Fruit fly (Drosophila melanogaster) whole organism, wandering third instar larva: Measurements from ENCODE around the gene BG642312.

Experiments used
- Abd-B ChIP-seq: fragments of >200 bp; optimal IDR thresholded peaks from 2 replicates; lab custom pipeline; 2017; ENCODE audit warnings: missing biosample characterization, missing genetic modification characterization
- CG9705 ChIP-seq: fragments of 200-800 bp; sonication (Bioruptor generic); optimal IDR thresholded peaks from 2 replicates; lab custom pipeline; 2018; ENCODE audit warnings: missing biosample characterization, mild to moderate bottlenecking, missing genetic modification characterization
- CrebA ChIP-seq: fragments of 200-800 bp; sonication (Bioruptor generic); optimal IDR thresholded peaks from 2 replicates; lab custom pipeline; 2016; ENCODE audit warnings: missing biosample characterization, mild to moderate bottlenecking, missing genetic modification characterization, borderline replicate concordance
- Dfd ChIP-seq: fragments of >200 bp; optimal IDR thresholded peaks from 2 replicates; lab custom pipeline; 2017; ENCODE audit warnings: missing biosample characterization, missing genetic modification characterization
- Dif ChIP-seq: fragments of 200-275, 200-300 bp; sonication (Bioruptor generic); optimal IDR thresholded peaks from 2 replicates; lab custom pipeline; 2018; ENCODE audit warnings: missing biosample characterization, missing genetic modification characterization; ENCODE audit not compliant: partially characterized antibody
- GATAd ChIP-seq: sonication (Bioruptor generic); optimal IDR thresholded peaks from 2 replicates; lab custom pipeline; 2016; ENCODE audit warnings: missing biosample characterization, missing genetic modification characterization
- HLH106 ChIP-seq: fragments of 200-800 bp; optimal IDR thresholded peaks from 3 replicates; lab custom pipeline; 2019; ENCODE audit warnings: missing biosample characterization, mild to moderate bottlenecking, missing genetic modification characterization, moderate library complexity
- Hnf4 ChIP-seq: fragments of 200-800 bp; sonication (Bioruptor generic); optimal IDR thresholded peaks from 2 replicates; lab custom pipeline; 2016; ENCODE audit warnings: missing biosample characterization, mild to moderate bottlenecking, missing genetic modification characterization
- Hr78 ChIP-seq: fragments of >200 bp; optimal IDR thresholded peaks from 2 replicates; lab custom pipeline; 2017; ENCODE audit warnings: missing biosample characterization, missing genetic modification characterization
- Hr83 ChIP-seq: fragments of 200-300 bp; sonication (Bioruptor generic); optimal IDR thresholded peaks from 2 replicates; lab custom pipeline; 2016; ENCODE audit warnings: missing biosample characterization, mild to moderate bottlenecking, missing genetic modification characterization, moderate library complexity; ENCODE audit not compliant: poor library complexity, severe bottlenecking
- Jra ChIP-seq: sonication (Bioruptor generic); optimal IDR thresholded peaks from 2 replicates; lab custom pipeline; 2016; ENCODE audit warnings: missing biosample characterization, missing genetic modification characterization
- Mio ChIP-seq: sonication (Bioruptor generic); optimal IDR thresholded peaks from 2 replicates; lab custom pipeline; 2016; ENCODE audit warnings: missing biosample characterization, missing genetic modification characterization
- Myc ChIP-seq: fragments of >200 bp; optimal IDR thresholded peaks from 2 replicates; lab custom pipeline; 2017
- N ChIP-seq: fragments of >200 bp; optimal IDR thresholded peaks from 2 replicates; lab custom pipeline; 2018; ENCODE audit warnings: missing biosample characterization, missing external identifiers, missing genetic modification characterization
- OdsH ChIP-seq: fragments of 200-800 bp; sonication (Bioruptor generic); optimal IDR thresholded peaks from 2 replicates; lab custom pipeline; 2016; ENCODE audit warnings: missing biosample characterization, mild to moderate bottlenecking, missing genetic modification characterization
- Rel ChIP-seq, 2 experiments: fragments of 200-800 bp; sonication (Bioruptor generic) in 1 of 2; optimal IDR thresholded peaks; 2 replicates in 1 of 2; 3 replicates in 1 of 2; lab custom pipeline; 2016 to 2019; ENCODE audit warnings: mild to moderate bottlenecking in 2 of 2, missing biosample characterization in 2 of 2, missing genetic modification characterization in 2 of 2, moderate library complexity in 1 of 2
- Sp1 ChIP-seq: fragments of 200-800 bp; sonication (Bioruptor generic); optimal IDR thresholded peaks from 3 replicates; lab custom pipeline; 2019; ENCODE audit warnings: missing biosample characterization, mild to moderate bottlenecking, missing genetic modification characterization, moderate library complexity
- Vsx2 ChIP-seq: fragments of 200-300, 225-300 bp; sonication (Bioruptor generic); optimal IDR thresholded peaks from 2 replicates; lab custom pipeline; 2018; ENCODE audit warnings: missing biosample characterization, missing genetic modification characterization; ENCODE audit not compliant: partially characterized antibody
- br ChIP-seq: fragments of 200-800 bp; sonication (Bioruptor generic); optimal IDR thresholded peaks from 2 replicates; lab custom pipeline; 2016; ENCODE audit warnings: missing biosample characterization, missing genetic modification characterization
- brk ChIP-seq: fragments of 200-800 bp; sonication (Bioruptor generic); optimal IDR thresholded peaks from 2 replicates; lab custom pipeline; 2016; ENCODE audit warnings: missing biosample characterization, mild to moderate bottlenecking, missing genetic modification characterization
- dl ChIP-seq, 2 experiments: fragments of 175-275, 200-275 bp in 1 of 2; fragments of 200-275 bp in 1 of 2; sonication (Bioruptor generic); optimal IDR thresholded peaks; lab custom pipeline; 2018; ENCODE audit warnings: mild to moderate bottlenecking in 2 of 2, missing biosample characterization in 2 of 2, missing genetic modification characterization in 2 of 2, moderate library complexity in 2 of 2; ENCODE audit not compliant: partially characterized antibody in 2 of 2, insufficient read depth in 1 of 2
- dmrt93B ChIP-seq: fragments of 200-800 bp; sonication (Bioruptor generic); optimal IDR thresholded peaks from 2 replicates; lab custom pipeline; 2018; ENCODE audit warnings: missing biosample characterization, mild to moderate bottlenecking, missing genetic modification characterization
- dsf ChIP-seq: sonication (Bioruptor generic); optimal IDR thresholded peaks from 2 replicates; lab custom pipeline; 2016; ENCODE audit warnings: missing biosample characterization, missing genetic modification characterization, borderline replicate concordance
- ey ChIP-seq: fragments of 200-800 bp; sonication (Bioruptor generic); optimal IDR thresholded peaks from 2 replicates; lab custom pipeline; 2016; ENCODE audit warnings: missing biosample characterization, missing genetic modification characterization
- foxo ChIP-seq, 2 experiments: fragments of 200-800 bp; sonication (Bioruptor generic); optimal IDR thresholded peaks; 2 replicates in 1 of 2; 3 replicates in 1 of 2; lab custom pipeline; 2016 to 2017; ENCODE audit warnings: missing biosample characterization in 2 of 2, missing genetic modification characterization in 2 of 2
- fru ChIP-seq: fragments of 200-800 bp; sonication (Bioruptor generic); optimal IDR thresholded peaks from 3 replicates; lab custom pipeline; 2016; ENCODE audit warnings: missing biosample characterization, mild to moderate bottlenecking, missing genetic modification characterization
- h ChIP-seq: fragments of 200-800 bp; sonication (Bioruptor generic); optimal IDR thresholded peaks from 3 replicates; lab custom pipeline; 2016; ENCODE audit warnings: missing biosample characterization, mild to moderate bottlenecking, missing genetic modification characterization
- jim ChIP-seq: fragments of 175-275, 200-325 bp; sonication (Bioruptor generic); optimal IDR thresholded peaks from 2 replicates; lab custom pipeline; 2016; ENCODE audit warnings: missing biosample characterization, mild to moderate bottlenecking, missing genetic modification characterization
- lola ChIP-seq: fragments of >200 bp; optimal IDR thresholded peaks from 2 replicates; lab custom pipeline; 2017; ENCODE audit warnings: missing biosample characterization, missing genetic modification characterization
- pan ChIP-seq: fragments of >200 bp; optimal IDR thresholded peaks from 2 replicates; lab custom pipeline; 2017
- psq ChIP-seq: fragments of 200-800 bp; sonication (Bioruptor generic); optimal IDR thresholded peaks from 3 replicates; lab custom pipeline; 2017; ENCODE audit warnings: missing biosample characterization, mild to moderate bottlenecking, missing genetic modification characterization, moderate library complexity
- rgr ChIP-seq: fragments of 200-800 bp; sonication (Bioruptor generic); optimal IDR thresholded peaks from 3 replicates; lab custom pipeline; 2016; ENCODE audit warnings: missing biosample characterization, mild to moderate bottlenecking, missing genetic modification characterization
- sage ChIP-seq: fragments of 200-800 bp; sonication (Bioruptor generic); optimal IDR thresholded peaks from 2 replicates; lab custom pipeline; 2016; ENCODE audit warnings: missing biosample characterization, mild to moderate bottlenecking, missing genetic modification characterization
- sv ChIP-seq: fragments of 200-800 bp; sonication (Bioruptor generic); optimal IDR thresholded peaks from 3 replicates; lab custom pipeline; 2016; ENCODE audit warnings: missing biosample characterization, missing genetic modification characterization
- tai ChIP-seq: sonication (Bioruptor generic); optimal IDR thresholded peaks from 2 replicates; lab custom pipeline; 2016; ENCODE audit warnings: missing biosample characterization, missing genetic modification characterization
- usp ChIP-seq: fragments of >200 bp; optimal IDR thresholded peaks from 2 replicates; lab custom pipeline; 2017; ENCODE audit warnings: missing biosample characterization, missing genetic modification characterization
- woc ChIP-seq: sonication (Bioruptor generic); optimal IDR thresholded peaks from 2 replicates; lab custom pipeline; 2016; ENCODE audit warnings: missing biosample characterization, mild to moderate bottlenecking, missing genetic modification characterization

Gene BG642312

dm6 chr3L:6262076-6262504, 28.9 kb upstream of the BG642312 start:
- TF ChIP-seq Rel (GFP tag; optimal IDR thresholded peaks at IDR 0.05; lab: Kevin White, UChicago) (no peak), Rel (tag; optimal IDR thresholded peaks at IDR 0.05; lab: Kevin White, UChicago) (peak; percentile 68), Jra (GFP tag; lab: Kevin White, UChicago) (no peak)

- no peak for TF ChIP-seq usp (GFP tag; lab: Kevin White, UChicago)
- no peak for TF ChIP-seq Vsx2
- TF ChIP-seq Hr78 (GFP tag; lab: Kevin White, UChicago), result no peak
- no peak for TF ChIP-seq lola
- no peak for TF ChIP-seq jim (GFP tag; lab: Kevin White, UChicago)
- TF ChIP-seq h (GFP tag; lab: Kevin White, UChicago), result no peak
- no peak for TF ChIP-seq dl (GFP tag; optimal IDR thresholded peaks at IDR 0.05; lab: Kevin White, UChicago; ENCODE audit: insufficient read depth in 1 of 2, partially characterized antibody in 2 of 2)
- no peak for TF ChIP-seq OdsH (GFP tag; lab: Kevin White, UChicago)
- TF ChIP-seq pan (lab: Kevin White, UChicago), result no peak
- no peak for TF ChIP-seq woc (GFP tag; lab: Kevin White, UChicago)
- TF ChIP-seq br, result no peak
- TF ChIP-seq Mio, result no peak
- no peak for TF ChIP-seq rgr
- no peak for TF ChIP-seq sv (GFP tag; lab: Kevin White, UChicago)
- TF ChIP-seq dsf (GFP tag; lab: Kevin White, UChicago), result no peak
- no peak for TF ChIP-seq brk (GFP tag; lab: Kevin White, UChicago)
- no peak for TF ChIP-seq GATAd (GFP tag; lab: Kevin White, UChicago)
- no peak for TF ChIP-seq N (GFP tag; lab: Kevin White, UChicago)
- TF ChIP-seq, all 38 proteins: peak for 0
These were observed 28.0 kb upstream of the BG642312 start for dm6 chr3L:6261230-6261629.

DNA sequence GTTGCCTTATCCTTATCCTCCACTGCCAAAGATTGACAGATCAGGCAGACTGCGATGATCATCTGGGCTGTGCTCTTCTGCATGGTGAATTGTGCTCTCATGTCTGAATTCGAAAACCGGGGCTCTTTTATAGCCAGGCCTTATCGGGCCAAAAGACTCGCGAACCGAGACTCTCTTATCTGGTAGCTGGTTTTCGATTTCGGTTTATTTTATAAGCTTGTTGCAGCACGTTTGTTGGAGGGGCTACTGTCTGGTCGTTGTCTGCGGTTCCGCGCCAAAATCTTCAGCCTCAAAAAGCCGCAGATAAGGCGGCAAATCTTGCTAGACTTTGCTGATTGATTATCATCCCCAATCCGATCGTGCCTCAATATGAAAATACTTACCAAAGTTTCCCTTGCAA, 25.5 kb upstream of the BG642312 start, which contains the start of gene CG10163:
TSS of gene CG10163 (minus strand) at position 101 of the 400 bp plus-strand sequence.
- TF ChIP-seq Vsx2 (no peak), Sp1 (no peak), Hr78 (GFP tag; lab: Kevin White, UChicago) (no peak), N (GFP tag; lab: Kevin White, UChicago) (no peak), OdsH (GFP tag; lab: Kevin White, UChicago) (no peak), tai (GFP tag; lab: Kevin White, UChicago) (no peak), HLH106 (tag; lab: Kevin White, UChicago) (no peak), CrebA (GFP tag; lab: Kevin White, UChicago) (no peak), ey (GFP tag; lab: Kevin White, UChicago) (no peak), br (no peak), jim (GFP tag; lab: Kevin White, UChicago) (no peak), CG9705 (GFP tag; lab: Kevin White, UChicago) (no peak), brk (GFP tag; lab: Kevin White, UChicago) (no peak), Hnf4 (GFP tag; lab: Kevin White, UChicago) (no peak)

- TF ChIP-seq HLH106 (tag; lab: Kevin White, UChicago), result peak; percentile 97
- no peak for TF ChIP-seq usp (GFP tag; lab: Kevin White, UChicago)
- TF ChIP-seq sage (GFP tag; lab: Kevin White, UChicago), result peak; percentile 84
- TF ChIP-seq Vsx2, result no peak
- no peak for TF ChIP-seq jim (GFP tag; lab: Kevin White, UChicago)
- TF ChIP-seq Mio, result peak; percentile 20
- TF ChIP-seq ey (GFP tag; lab: Kevin White, UChicago), result peak; percentile 95
- no peak for TF ChIP-seq Myc
- TF ChIP-seq CG9705 (GFP tag; lab: Kevin White, UChicago), result peak; percentile 94
- peak; percentile 91 for TF ChIP-seq dmrt93B (GFP tag; lab: Kevin White, UChicago)
- peak; percentile 97 for TF ChIP-seq Sp1
- no peak for TF ChIP-seq Abd-B (GFP tag; lab: Kevin White, UChicago)
- no peak for TF ChIP-seq Hr83
- peak; percentile 96 for TF ChIP-seq OdsH (GFP tag; lab: Kevin White, UChicago)
- TF ChIP-seq GATAd (GFP tag; lab: Kevin White, UChicago), result peak; percentile 26
- no peak for TF ChIP-seq Hr78 (GFP tag; lab: Kevin White, UChicago)
- peak; percentile 5 for TF ChIP-seq CrebA (GFP tag; lab: Kevin White, UChicago)
- TF ChIP-seq tai (GFP tag; lab: Kevin White, UChicago), result peak; percentile 91
- TF ChIP-seq Jra (GFP tag; lab: Kevin White, UChicago), result peak; percentile 85
- TF ChIP-seq h (GFP tag; lab: Kevin White, UChicago), result peak; percentile 97
- TF ChIP-seq sv (GFP tag; lab: Kevin White, UChicago), result peak; percentile 73
- peak; percentile 91 for TF ChIP-seq brk (GFP tag; lab: Kevin White, UChicago)
- peak in 1 of 2 experiments; percentile 96 for TF ChIP-seq foxo (GFP tag; optimal IDR thresholded peaks at IDR 0.05; lab: Kevin White, UChicago)
- peak; percentile 90 for TF ChIP-seq Hnf4 (GFP tag; lab: Kevin White, UChicago)
- no peak for TF ChIP-seq N (GFP tag; lab: Kevin White, UChicago)
- peak; percentile 97 for TF ChIP-seq fru (GFP tag; lab: Kevin White, UChicago)
- TF ChIP-seq br, result peak; percentile 97
- TF ChIP-seq Dfd (GFP tag; lab: Kevin White, UChicago), result no peak
- peak; percentile 7 for TF ChIP-seq Dif (GFP tag; lab: Kevin White, UChicago)
- TF ChIP-seq woc (GFP tag; lab: Kevin White, UChicago), result peak; percentile 90
- TF ChIP-seq dsf (GFP tag; lab: Kevin White, UChicago), result peak; percentile 77
- TF ChIP-seq Rel (GFP tag; optimal IDR thresholded peaks at IDR 0.05; lab: Kevin White, UChicago), result peak; percentile 91
- TF ChIP-seq Rel (tag; optimal IDR thresholded peaks at IDR 0.05; lab: Kevin White, UChicago), result peak; percentile 82
- TF ChIP-seq psq (GFP tag; lab: Kevin White, UChicago), result peak; percentile 93
These were observed 23.4 kb upstream of the BG642312 start, which contains the start of gene Best2 for dm6 chr3L:6256408-6257188. TSS of gene Best2 (minus strand) at chr3L:6256665.
